Fruit fly (Drosophila melanogaster): ENCODE data around the gene mei-41.

mei-41 gene

DNA sequence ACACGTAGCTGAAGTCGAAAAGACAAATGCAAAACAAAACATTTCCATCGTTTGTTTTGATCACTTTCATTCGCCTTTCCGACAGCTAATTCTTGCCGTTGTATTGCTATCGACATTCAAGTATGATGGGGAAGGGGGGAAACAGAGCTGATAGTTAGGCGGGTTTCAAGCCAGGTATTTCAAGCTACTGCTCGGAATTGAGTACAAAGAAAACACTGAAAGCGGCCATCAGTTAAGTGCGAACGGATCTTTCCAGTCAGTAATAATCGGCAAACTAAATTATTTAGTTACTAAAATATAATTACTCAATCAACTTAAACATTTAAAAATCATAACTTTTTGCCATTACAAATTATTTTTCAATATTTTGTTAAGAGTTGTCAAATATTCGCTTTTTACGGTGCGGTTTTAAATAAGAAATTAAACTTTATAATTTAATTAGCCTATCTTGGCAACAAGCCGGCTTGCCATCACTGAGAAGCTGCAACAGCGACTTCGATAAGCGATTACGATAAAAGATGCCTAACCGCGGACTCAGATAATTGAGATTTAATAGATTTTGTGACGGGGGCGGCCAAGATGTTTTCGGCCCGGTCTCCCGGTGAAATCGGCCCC lies 36.4 kb downstream of the mei-41 start (continued):
- TF ChIP-seq CG9727 (GFP tag; optimal IDR thresholded peaks at IDR 0.05) (peak; percentile 38), CG10979 (tag; optimal IDR thresholded peaks at IDR 0.05) (peak; percentile 14), psq (GFP tag; optimal IDR thresholded peaks at IDR 0.05) (peak; percentile 40), CG2120 (GFP tag; optimal IDR thresholded peaks at IDR 0.05) (peak; percentile 8), CG14710 (tag; optimal IDR thresholded peaks at IDR 0.05) (peak; percentile 25), lola (GFP tag; optimal IDR thresholded peaks at IDR 0.05) (peak in 1 of 3 experiments; percentile 21), CG7357 (GFP tag; IDR thresholded peaks at IDR 0.05) (0 out of 3 replicates have a peak, but pooled peaks have one; percentile 7), Oli (tag; optimal IDR thresholded peaks at IDR 0.05) (peak; percentile 32), Elba2 (GFP tag; optimal IDR thresholded peaks at IDR 0.05) (no peak), CG4820 (GFP tag; optimal IDR thresholded peaks at IDR 0.05) (no peak), dysf (GFP tag; IDR thresholded peaks at IDR 0.05) (0 out of 3 replicates have a peak, but pooled peaks have one; percentile 15), CG8924 (tag; optimal IDR thresholded peaks at IDR 0.05) (peak; percentile 22), CTCF (GFP tag; optimal IDR thresholded peaks at IDR 0.05) (no peak), Atf-2 (GFP tag; optimal IDR thresholded peaks at IDR 0.05) (no peak), CG2712 (tag; optimal IDR thresholded peaks at IDR 0.05) (peak; percentile 46), dimm (GFP tag; IDR thresholded peaks at IDR 0.05) (no peak), Fer1 (GFP tag; optimal IDR thresholded peaks at IDR 0.05) (peak; percentile 14), lilli (GFP tag; optimal IDR thresholded peaks at IDR 0.05) (peak; percentile 7), CG17829 (tag; optimal IDR thresholded peaks at IDR 0.05) (peak; percentile 34), chif (GFP tag; optimal IDR thresholded peaks at IDR 0.05) (peak in 1 of 2 experiments; percentile 5), crp (GFP tag; optimal IDR thresholded peaks at IDR 0.05) (no peak), sens (GFP tag) (peak; percentile 45), CG8478 (optimal IDR thresholded peaks at IDR 0.05) (no peak)

DNA sequence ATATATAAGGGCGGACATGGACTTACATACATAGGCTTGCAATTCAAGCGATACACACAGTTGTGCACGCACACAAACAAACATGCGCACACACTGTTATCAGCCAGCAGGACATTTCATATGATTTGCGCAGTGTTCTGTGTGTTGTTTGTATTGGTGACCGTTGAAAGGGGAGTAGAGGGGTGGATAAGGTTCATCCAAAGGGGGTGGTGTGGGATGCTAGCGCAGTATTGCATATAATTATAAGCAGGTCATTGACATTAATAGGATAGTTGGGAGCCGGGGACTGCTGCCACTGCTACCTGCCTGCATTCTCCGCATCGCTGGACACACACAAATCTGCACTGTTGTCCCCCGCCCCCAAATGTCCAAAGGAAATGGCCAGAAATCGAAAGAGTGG lies 37.0 kb downstream of the mei-41 start:
- peak; percentile 58 for TF ChIP-seq crol (GFP tag; IDR thresholded peaks at IDR 0.05)
- TF ChIP-seq ewg (GFP tag; optimal IDR thresholded peaks at IDR 0.05) = peak; percentile 5
- TF ChIP-seq CG15479 (GFP tag; optimal IDR thresholded peaks at IDR 0.05) = peak; percentile 28
- peak; percentile 40 for TF ChIP-seq cg (GFP tag; optimal IDR thresholded peaks at IDR 0.05)
- TF ChIP-seq sisA (GFP tag; IDR thresholded peaks at IDR 0.05) = no peak
- 0 out of 4 replicates have a peak, but pooled peaks have one; percentile 35 for TF ChIP-seq chinmo (GFP tag; IDR thresholded peaks at IDR 0.05; ENCODE audit: partially characterized antibody)

DNA sequence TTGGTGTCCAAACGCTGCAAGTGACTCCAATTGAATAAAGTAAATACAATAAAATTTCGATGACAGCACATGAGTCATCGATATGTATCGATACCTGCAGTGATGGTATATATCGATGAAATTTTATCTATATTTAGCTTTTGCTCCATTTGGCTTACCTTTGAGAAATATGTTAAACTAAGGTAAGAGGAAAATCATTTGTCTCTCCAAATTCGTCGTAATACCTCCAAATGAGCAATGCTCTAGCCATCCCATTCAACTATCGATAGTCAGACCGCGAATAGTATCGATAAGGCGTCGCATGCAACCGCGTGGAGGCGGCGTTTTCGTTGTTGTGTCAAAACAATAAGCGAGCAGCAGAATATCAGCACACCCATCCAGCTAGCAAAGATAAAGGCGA lies 49.7 kb downstream of the mei-41 start, which contains the start of the genes Cdc50 and rngo:
Gene Cdc50, minus strand, starts transcription at position 52 of the 400 bp plus-strand sequence.
Gene rngo, plus strand, starts transcription at position 189 of the 400 bp plus-strand sequence.
- TF ChIP-seq CG34422 (GFP tag; IDR thresholded peaks at IDR 0.05) (0 out of 3 replicates have a peak, but pooled peaks have one; percentile 25), CG2129 (GFP tag; IDR thresholded peaks at IDR 0.05; ENCODE audit: partially characterized antibody) (peak; percentile 99), CG14667 (GFP tag; IDR thresholded peaks at IDR 0.05) (no peak), pan (optimal IDR thresholded peaks at IDR 0.05) (no peak), pan (GFP tag; optimal IDR thresholded peaks at IDR 0.05 in 1 of 2, IDR thresholded peaks at IDR 0.05 in 1 of 2) (no peak), CG4730 (GFP tag; IDR thresholded peaks at IDR 0.05) (no peak), insv (GFP tag; optimal IDR thresholded peaks at IDR 0.05) (peak in 1 of 2 experiments; percentile 37), Xbp1 (GFP tag; optimal IDR thresholded peaks at IDR 0.05) (peak; percentile 19), Xrp1 (GFP tag; IDR thresholded peaks at IDR 0.05) (no peak; the same call in 1 of the 2 replicates), TFAM (GFP tag; optimal IDR thresholded peaks at IDR 0.05) (no peak), CG16813 (GFP tag; IDR thresholded peaks at IDR 0.05; ENCODE audit: partially characterized antibody) (peak; percentile 99), CTCF (GFP tag; optimal IDR thresholded peaks at IDR 0.05) (peak; percentile 46), amos (GFP tag; IDR thresholded peaks at IDR 0.05; ENCODE audit: partially characterized antibody) (peak; percentile 92), CG12104 (GFP tag; optimal IDR thresholded peaks at IDR 0.05) (peak; percentile 1), Hey (tag; optimal IDR thresholded peaks at IDR 0.05) (no peak), Side (GFP tag; optimal IDR thresholded peaks at IDR 0.05) (no peak), mld (GFP tag; IDR thresholded peaks at IDR 0.05; ENCODE audit: partially characterized antibody) (peak; percentile 93), CG8089 (GFP tag; optimal IDR thresholded peaks at IDR 0.05) (no peak), CG7987 (GFP tag; optimal IDR thresholded peaks at IDR 0.05) (no peak), CG15011 (GFP tag; optimal IDR thresholded peaks at IDR 0.05) (no peak), Myb (GFP tag; optimal IDR thresholded peaks at IDR 0.05) (peak; percentile 45)

All from whole organism, embryonic.